Fruit fly (Drosophila melanogaster) whole organism, wandering third instar larva: ENCODE data around the gene Surf1.

Source experiments
- Hr78 ChIP-seq: fragments of >200 bp; optimal IDR thresholded peaks from 2 replicates; lab custom pipeline; 2017; ENCODE audit warnings: missing biosample characterization, missing genetic modification characterization
- Rel ChIP-seq, 2 experiments: fragments of 200-800 bp; sonication (Bioruptor generic) in 1 of 2; optimal IDR thresholded peaks; 2 replicates in 1 of 2; 3 replicates in 1 of 2; lab custom pipeline; 2016 to 2019; ENCODE audit warnings: mild to moderate bottlenecking in 2 of 2, missing biosample characterization in 2 of 2, missing genetic modification characterization in 2 of 2, moderate library complexity in 1 of 2
- Vsx2 ChIP-seq: fragments of 200-300, 225-300 bp; sonication (Bioruptor generic); optimal IDR thresholded peaks from 2 replicates; lab custom pipeline; 2018; ENCODE audit warnings: missing biosample characterization, missing genetic modification characterization; ENCODE audit not compliant: partially characterized antibody
- br ChIP-seq: fragments of 200-800 bp; sonication (Bioruptor generic); optimal IDR thresholded peaks from 2 replicates; lab custom pipeline; 2016; ENCODE audit warnings: missing biosample characterization, missing genetic modification characterization
- psq ChIP-seq: fragments of 200-800 bp; sonication (Bioruptor generic); optimal IDR thresholded peaks from 3 replicates; lab custom pipeline; 2017; ENCODE audit warnings: missing biosample characterization, mild to moderate bottlenecking, missing genetic modification characterization, moderate library complexity
- usp ChIP-seq: fragments of >200 bp; optimal IDR thresholded peaks from 2 replicates; lab custom pipeline; 2017; ENCODE audit warnings: missing biosample characterization, missing genetic modification characterization

DNA sequence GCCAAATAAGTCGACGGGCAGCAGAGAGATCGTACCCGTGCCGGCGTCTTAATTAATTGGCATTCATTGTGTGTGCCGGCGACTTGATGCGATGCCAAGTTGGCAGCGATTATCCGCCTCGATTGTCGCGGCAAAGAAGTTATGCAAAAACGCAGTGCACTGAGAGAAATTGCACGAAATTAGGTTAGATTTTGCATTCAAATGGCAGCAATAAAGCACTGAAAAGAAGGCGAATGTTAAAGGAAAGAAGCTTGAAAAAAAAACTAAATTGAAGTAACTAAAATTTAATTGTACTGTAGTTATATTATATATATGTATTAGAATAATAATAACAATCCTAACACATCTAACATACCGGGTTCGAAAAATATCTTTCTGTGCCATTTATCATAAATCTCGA lies 45.0 kb downstream of the Surf1 start:
- TF ChIP-seq psq (GFP tag; lab: Kevin White, UChicago) = no peak
- TF ChIP-seq Rel (GFP tag; optimal IDR thresholded peaks at IDR 0.05; lab: Kevin White, UChicago) = no peak
- no peak for TF ChIP-seq Rel (tag; optimal IDR thresholded peaks at IDR 0.05; lab: Kevin White, UChicago)
- TF ChIP-seq usp (GFP tag; lab: Kevin White, UChicago) = no peak
- TF ChIP-seq Hr78 (GFP tag; lab: Kevin White, UChicago) = no peak
- no peak for TF ChIP-seq br
- TF ChIP-seq Vsx2 = no peak
